Worm (Caenorhabditis elegans): ENCODE data around the gene ndub-11.

ce11 chrIV:8157161-8157560 is 27.1 kb upstream of the ndub-11 start, which contains the start of gene B0218.5:
- TF ChIP-seq ceh-82 (tag; optimal IDR thresholded peaks at IDR 0.05) (no peak), ama-1 (optimal IDR thresholded peaks at IDR 0.05) (no peak)
